Worm (Caenorhabditis elegans): ENCODE results near the gene sup-12.

- TF ChIP-seq egl-27 (tag; optimal IDR thresholded peaks at IDR 0.05), result no peak
- no peak for TF ChIP-seq snpc-4 (tag; optimal IDR thresholded peaks at IDR 0.05)
- no peak for TF ChIP-seq pqm-1 (tag; optimal IDR thresholded peaks at IDR 0.05)
- no peak for TF ChIP-seq nhr-28 (tag; optimal IDR thresholded peaks at IDR 0.05)
- TF ChIP-seq unc-39 (tag; optimal IDR thresholded peaks at IDR 0.05), result no peak
Measured at ce11 chrX:3938950-3939349, 34.6 kb downstream of the sup-12 start, which contains the start of gene T19D2.3.
